Fruit fly (Drosophila melanogaster) whole organism, embryonic: ENCODE data around the gene Elo68alpha.
A peak's percentile ranks its signal among the peaks of the same experiment; 100 is the strongest.

Experiments
- Awh ChIP-seq: fragments of 200-800 bp; sonication (Bioruptor generic); IDR thresholded peaks from 2 replicates; pipeline ENCODE4, ENCODE4 v1.3.6; 2022; ENCODE audit warnings: missing biosample characterization, missing genetic modification characterization
- CG11247 ChIP-seq: fragments of 200-800 bp; sonication (Bioruptor generic); IDR thresholded peaks from 2 replicates; pipeline ENCODE4 v1.3.6; 2022; ENCODE audit warnings: missing biosample characterization, missing genetic modification characterization
- CG12104 ChIP-seq: fragments of 200-800 bp; sonication (Bioruptor generic); optimal IDR thresholded peaks from 3 replicates; lab custom pipeline; 2016; ENCODE audit warnings: missing biosample characterization, missing genetic modification characterization
- CG12769 ChIP-seq: fragments of 200-800 bp; sonication (Bioruptor generic); optimal IDR thresholded peaks from 2 replicates; lab custom pipeline; 2019; ENCODE audit warnings: missing biosample characterization, mild to moderate bottlenecking, missing genetic modification characterization, moderate library complexity
- CG15073 ChIP-seq: fragments of 200-800 bp; sonication (Bioruptor generic); optimal IDR thresholded peaks from 2 replicates; lab custom pipeline; 2016; ENCODE audit warnings: missing biosample characterization, missing genetic modification characterization
- CG16815 ChIP-seq: fragments of 200-800 bp; sonication (Bioruptor generic); optimal IDR thresholded peaks from 3 replicates; lab custom pipeline; 2017; ENCODE audit warnings: missing biosample characterization, mild to moderate bottlenecking, missing genetic modification characterization
- CG17359 ChIP-seq: fragments of 200-800 bp; sonication (Bioruptor generic); optimal IDR thresholded peaks from 3 replicates; lab custom pipeline; 2018; ENCODE audit warnings: missing biosample characterization, mild to moderate bottlenecking, missing genetic modification characterization, moderate library complexity
- CG17385 ChIP-seq: fragments of 200-800 bp; sonication (Bioruptor generic); optimal IDR thresholded peaks from 3 replicates; lab custom pipeline; 2018; ENCODE audit warnings: missing biosample characterization, mild to moderate bottlenecking, missing genetic modification characterization
- CG17912 ChIP-seq: fragments of 200-800 bp; sonication (Bioruptor generic); optimal IDR thresholded peaks from 2 replicates; lab custom pipeline; 2018; ENCODE audit warnings: missing biosample characterization, mild to moderate bottlenecking, missing genetic modification characterization
- CG1792 ChIP-seq: fragments of 200-800 bp; sonication (Bioruptor generic); optimal IDR thresholded peaks from 2 replicates; lab custom pipeline; 2016; ENCODE audit warnings: missing biosample characterization, missing genetic modification characterization
- CG33213 ChIP-seq: fragments of 200-800 bp; sonication (Bioruptor generic); optimal IDR thresholded peaks from 3 replicates; lab custom pipeline; 2016; ENCODE audit warnings: missing biosample characterization, missing genetic modification characterization
- CG4424 ChIP-seq: fragments of 200-800 bp; sonication (Bioruptor generic); optimal IDR thresholded peaks from 3 replicates; lab custom pipeline; 2016; ENCODE audit warnings: missing biosample characterization, missing genetic modification characterization
- CG6683 ChIP-seq: fragments of 200-800 bp; sonication (Bioruptor generic); optimal IDR thresholded peaks from 2 replicates; lab custom pipeline; 2017; ENCODE audit warnings: missing biosample characterization, mild to moderate bottlenecking, missing genetic modification characterization, missing genetic modification reagents
- CG6813 ChIP-seq: fragments of 200-800 bp; sonication (Bioruptor generic); optimal IDR thresholded peaks from 2 replicates; lab custom pipeline; 2017; ENCODE audit warnings: missing biosample characterization, missing genetic modification characterization, mild to moderate bottlenecking, moderate library complexity, missing genetic modification reagents
- CG7357 ChIP-seq: fragments of 200-800 bp; sonication (Bioruptor generic); IDR thresholded peaks from 3 replicates; pipeline ENCODE4 v1.3.6; 2022; ENCODE audit warnings: missing biosample characterization, missing genetic modification characterization
- CG7372 ChIP-seq: fragments of 200-800 bp; sonication (Bioruptor generic); IDR thresholded peaks from 2 replicates; pipeline ENCODE4 v1.3.6; 2022; ENCODE audit warnings: missing biosample characterization, missing genetic modification characterization
- CG9797 ChIP-seq: fragments of 200-800 bp; sonication (Bioruptor generic); optimal IDR thresholded peaks from 3 replicates; lab custom pipeline; 2018; ENCODE audit warnings: missing biosample characterization, mild to moderate bottlenecking, missing genetic modification characterization
- Hr78 ChIP-seq, 2 experiments: fragments of 200-800 bp in 1 of 2; fragments of >200 bp in 1 of 2; sonication (Bioruptor generic) in 1 of 2; optimal IDR thresholded peaks; 2 replicates each; lab custom pipeline; 2017 to 2019; ENCODE audit warnings: missing biosample characterization in 2 of 2, missing genetic modification characterization in 2 of 2, mild to moderate bottlenecking in 1 of 2, moderate library complexity in 1 of 2
- Jarid2 ChIP-seq: fragments of 200-800 bp; sonication (Bioruptor generic); optimal IDR thresholded peaks from 3 replicates; lab custom pipeline; 2017; ENCODE audit warnings: mild to moderate bottlenecking, missing biosample characterization, missing genetic modification reagents, missing genetic modification characterization
- Myb ChIP-seq: fragments of 200-800 bp; sonication (Bioruptor generic); optimal IDR thresholded peaks from 2 replicates; lab custom pipeline; 2016; ENCODE audit warnings: missing biosample characterization, missing genetic modification characterization
- Oli ChIP-seq: fragments of 200-800 bp; sonication (Bioruptor generic); optimal IDR thresholded peaks from 2 replicates; lab custom pipeline; 2018; ENCODE audit warnings: missing biosample characterization, mild to moderate bottlenecking, missing genetic modification characterization, moderate library complexity
- Optix ChIP-seq: fragments of 200-800 bp; sonication (Bioruptor generic); IDR thresholded peaks from 3 replicates; pipeline ENCODE4 v1.3.6; 2022; ENCODE audit warnings: missing biosample characterization, missing genetic modification characterization
- PHDP ChIP-seq: fragments of 200-800 bp; sonication (Bioruptor generic); optimal IDR thresholded peaks from 3 replicates; lab custom pipeline; 2018; ENCODE audit warnings: missing biosample characterization, mild to moderate bottlenecking, missing genetic modification characterization, moderate library complexity
- Spps ChIP-seq: fragments of 200-800 bp; sonication (Bioruptor generic); optimal IDR thresholded peaks from 2 replicates; lab custom pipeline; 2018; ENCODE audit warnings: missing biosample characterization, mild to moderate bottlenecking, missing genetic modification characterization
- Sry-δ ChIP-seq: fragments of 200-800 bp; sonication (Bioruptor generic); optimal IDR thresholded peaks from 2 replicates; lab custom pipeline; 2016; ENCODE audit warnings: missing biosample characterization, missing genetic modification characterization
- ab ChIP-seq: fragments of 200-800 bp; sonication (Bioruptor generic); optimal IDR thresholded peaks from 2 replicates; lab custom pipeline; 2016; ENCODE audit warnings: missing biosample characterization, missing genetic modification characterization
- az2 ChIP-seq: fragments of 200-800 bp; sonication (Bioruptor generic); optimal IDR thresholded peaks from 3 replicates; lab custom pipeline; 2016; ENCODE audit warnings: missing biosample characterization, missing genetic modification characterization
- ci ChIP-seq: fragments of 200-800 bp; sonication (Bioruptor generic); IDR thresholded peaks from 3 replicates; pipeline ENCODE4 v1.3.6; 2022; ENCODE audit warnings: missing biosample characterization, missing genetic modification characterization
- dmrt11E ChIP-seq: fragments of 200-800 bp; sonication (Bioruptor generic); optimal IDR thresholded peaks from 3 replicates; lab custom pipeline; 2018; ENCODE audit warnings: missing biosample characterization, mild to moderate bottlenecking, missing genetic modification characterization, moderate library complexity
- dpn ChIP-seq, 2 experiments: fragments of 200-800 bp; sonication (Bioruptor generic); optimal IDR thresholded peaks; 3 replicates each; lab custom pipeline; 2016; ENCODE audit warnings: missing biosample characterization in 2 of 2, missing genetic modification characterization in 2 of 2
- gcm ChIP-seq: fragments of 200-800 bp; sonication (Bioruptor generic); optimal IDR thresholded peaks from 2 replicates; lab custom pipeline; 2019; ENCODE audit warnings: missing biosample characterization, mild to moderate bottlenecking, missing genetic modification characterization, moderate library complexity
- gem ChIP-seq: fragments of 200-800 bp; sonication (Bioruptor generic); optimal IDR thresholded peaks from 2 replicates; lab custom pipeline; 2019; ENCODE audit warnings: missing biosample characterization, mild to moderate bottlenecking, missing genetic modification characterization, moderate library complexity
- hkb ChIP-seq, 2 experiments: fragments of 200-800 bp in 1 of 2; fragments of >200 bp in 1 of 2; sonication (Bioruptor generic) in 1 of 2; IDR thresholded peaks in 1 of 2; optimal IDR thresholded peaks in 1 of 2; 2 replicates each; pipeline versions ENCODE4 v1.3.6 to Lab custom; 2017 to 2022; ENCODE audit warnings: missing biosample characterization in 1 of 2, missing genetic modification characterization in 1 of 2
- lov ChIP-seq, 2 experiments: fragments of 200-800 bp in 1 of 2; fragments of >200 bp in 1 of 2; sonication (Bioruptor generic) in 1 of 2; IDR thresholded peaks in 1 of 2; optimal IDR thresholded peaks in 1 of 2; 2 replicates in 1 of 2; 3 replicates in 1 of 2; pipeline versions ENCODE4 v1.3.6 to Lab custom; 2017 to 2022; ENCODE audit warnings: missing biosample characterization in 1 of 2, missing genetic modification characterization in 1 of 2
- luna ChIP-seq: fragments of 200-800 bp; sonication (Bioruptor generic); optimal IDR thresholded peaks from 2 replicates; lab custom pipeline; 2016; ENCODE audit warnings: missing biosample characterization, missing genetic modification characterization
- nom ChIP-seq: fragments of 200-800 bp; sonication (Bioruptor generic); optimal IDR thresholded peaks from 2 replicates; lab custom pipeline; 2017; ENCODE audit warnings: missing biosample characterization, missing genetic modification characterization, mild to moderate bottlenecking, moderate library complexity, missing genetic modification reagents
- odd ChIP-seq: fragments of 200-800 bp; sonication (Bioruptor generic); optimal IDR thresholded peaks from 2 replicates; lab custom pipeline; 2017; ENCODE audit warnings: missing biosample characterization, mild to moderate bottlenecking, missing genetic modification characterization
- pita ChIP-seq: fragments of 200-800 bp; sonication (Bioruptor generic); optimal IDR thresholded peaks from 2 replicates; lab custom pipeline; 2017; ENCODE audit warnings: missing biosample characterization, mild to moderate bottlenecking, missing genetic modification characterization
- ranshi ChIP-seq: fragments of 200-800 bp; sonication (Bioruptor generic); IDR thresholded peaks from 2 replicates; pipeline ENCODE4 v1.3.6; 2022; ENCODE audit warnings: missing biosample characterization, missing genetic modification characterization
- sc ChIP-seq, 3 experiments: fragments of >200 bp in 2 of 3; fragments of 200-800 bp in 1 of 3; sonication (Bioruptor generic) in 1 of 3; optimal IDR thresholded peaks; 2 replicates in 2 of 3; 3 replicates in 1 of 3; lab custom pipeline; 2017; ENCODE audit warnings: mild to moderate bottlenecking in 1 of 3, missing biosample characterization in 1 of 3, missing genetic modification characterization in 1 of 3, missing genetic modification reagents in 1 of 3
- slbo ChIP-seq: fragments of 200-800 bp; sonication (Bioruptor generic); IDR thresholded peaks from 2 replicates; pipeline ENCODE4 v1.3.6; 2022; ENCODE audit warnings: missing biosample characterization, missing genetic modification characterization
- slou ChIP-seq: fragments of 200-800 bp; sonication (Bioruptor generic); optimal IDR thresholded peaks from 3 replicates; lab custom pipeline; 2016; ENCODE audit warnings: missing biosample characterization, missing genetic modification characterization
- sob ChIP-seq: fragments of 200-800 bp; sonication (Bioruptor generic); IDR thresholded peaks from 2 replicates; pipeline ENCODE4 v1.3.6; 2022; ENCODE audit warnings: missing biosample characterization, missing genetic modification characterization
- tin ChIP-seq: fragments of 200-800 bp; sonication (Bioruptor generic); optimal IDR thresholded peaks from 3 replicates; lab custom pipeline; 2016; ENCODE audit warnings: missing biosample characterization, missing genetic modification characterization
- ttk ChIP-seq: fragments of 200-800 bp; sonication (Bioruptor generic); IDR thresholded peaks from 2 replicates; pipeline ENCODE4 v2.1.2; 2022; ENCODE audit warnings: missing biosample characterization, missing genetic modification characterization
- tup ChIP-seq: fragments of 200-800 bp; sonication (Bioruptor generic); optimal IDR thresholded peaks from 2 replicates; lab custom pipeline; 2016; ENCODE audit warnings: missing biosample characterization, mild to moderate bottlenecking, missing genetic modification characterization, moderate library complexity
- wek ChIP-seq: fragments of 200-800 bp; sonication (Bioruptor generic); optimal IDR thresholded peaks from 3 replicates; lab custom pipeline; 2018; ENCODE audit warnings: missing biosample characterization, mild to moderate bottlenecking, missing genetic modification characterization, moderate library complexity

Gene Elo68alpha

DNA sequence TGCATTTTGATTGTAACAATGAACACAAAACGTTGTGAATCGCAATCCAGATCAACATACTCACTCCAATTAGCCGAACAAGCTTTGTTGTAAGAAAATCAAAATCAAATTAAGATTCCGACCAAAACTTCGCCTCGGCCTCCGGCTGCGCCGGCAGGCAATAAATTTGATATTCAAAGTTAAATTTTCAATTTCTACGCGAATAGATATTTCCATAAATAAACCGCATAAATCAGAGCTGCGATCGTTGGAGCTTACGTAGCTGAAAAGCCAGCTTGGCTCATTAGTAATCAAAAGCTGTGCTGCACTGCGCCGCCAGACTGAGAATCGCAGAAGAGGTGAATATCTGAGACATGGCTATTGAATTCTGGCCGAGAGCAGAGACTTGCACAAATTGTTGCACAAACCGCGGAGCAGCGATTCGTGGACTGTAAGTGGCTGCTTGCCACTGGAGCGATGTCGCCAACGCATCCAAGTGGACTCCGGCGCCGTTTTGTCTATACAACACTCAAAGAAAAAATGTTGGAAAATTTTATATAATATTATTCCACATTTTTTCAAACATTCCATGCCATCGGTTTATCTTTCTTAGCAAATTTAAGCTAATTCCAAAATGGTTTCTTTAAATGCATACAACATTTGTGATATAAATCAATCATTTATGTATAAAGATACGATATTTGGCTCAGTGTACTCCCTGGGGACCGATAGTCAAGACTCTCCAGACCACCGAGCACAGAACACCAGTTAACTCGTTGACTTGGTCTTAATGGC is 45.8 kb upstream of the Elo68alpha start (continued):
- peak; percentile 71 for TF ChIP-seq gem
- TF ChIP-seq ranshi, result 0 out of 2 replicates have a peak, but pooled peaks have one; percentile 35
- no peak for TF ChIP-seq Optix (GFP tag; lab: Robert Waterston, UW)
- no peak for TF ChIP-seq CG15073
- peak; percentile 24 for TF ChIP-seq dmrt11E (tag; lab: Kevin White, UChicago)
- TF ChIP-seq hkb (optimal IDR thresholded peaks at IDR 0.05; lab: Kevin White, UChicago), result no peak
- peak; percentile 57 for TF ChIP-seq hkb (GFP tag; IDR thresholded peaks at IDR 0.05; lab: Robert Waterston, UW)
- peak; percentile 71 for TF ChIP-seq nom (GFP tag; lab: Kevin White, UChicago)
- TF ChIP-seq tin (GFP tag; lab: Kevin White, UChicago), result peak; percentile 25
- TF ChIP-seq slbo (GFP tag; lab: Robert Waterston, UW), result no peak
- no peak for TF ChIP-seq ab (GFP tag; lab: Kevin White, UChicago)
- no peak for TF ChIP-seq tup (GFP tag; lab: Kevin White, UChicago)
- TF ChIP-seq CG6683 (GFP tag; lab: Kevin White, UChicago), result no peak
- peak; percentile 22 for TF ChIP-seq Spps
- TF ChIP-seq CG7372, result no peak
- TF ChIP-seq CG9797 (GFP tag; lab: Kevin White, UChicago), result no peak
- no peak for TF ChIP-seq luna (GFP tag; lab: Kevin White, UChicago)
- no peak for TF ChIP-seq CG11247 (GFP tag; lab: Robert Waterston, UW)
- no peak for TF ChIP-seq Hr78 (GFP tag; optimal IDR thresholded peaks at IDR 0.05; lab: Kevin White, UChicago)
- no peak for TF ChIP-seq Sry-δ (GFP tag; lab: Kevin White, UChicago)
- no peak for TF ChIP-seq Jarid2 (GFP tag; lab: Kevin White, UChicago)
- peak; percentile 38 for TF ChIP-seq PHDP (tag; lab: Kevin White, UChicago)
- peak; percentile 53 for TF ChIP-seq Oli
- TF ChIP-seq ttk, result 0 out of 2 replicates have a peak, but pooled peaks have one; percentile 31
- TF ChIP-seq CG17385 (GFP tag; lab: Kevin White, UChicago), result peak; percentile 29
- TF ChIP-seq CG16815 (GFP tag; lab: Kevin White, UChicago), result peak; percentile 8
- no peak for TF ChIP-seq CG12104 (GFP tag; lab: Kevin White, UChicago)
- TF ChIP-seq wek, result no peak
- peak; percentile 68 for TF ChIP-seq CG17359
- no peak for TF ChIP-seq slou (GFP tag; lab: Kevin White, UChicago)
- TF ChIP-seq CG17912 (GFP tag; lab: Kevin White, UChicago), result no peak
- no peak for TF ChIP-seq sc (optimal IDR thresholded peaks at IDR 0.05; lab: Kevin White, UChicago)
- peak; percentile 41 for TF ChIP-seq sc (GFP tag; optimal IDR thresholded peaks at IDR 0.05; lab: Kevin White, UChicago)
- peak in 1 of 2 experiments; percentile 19 for TF ChIP-seq dpn (GFP tag; optimal IDR thresholded peaks at IDR 0.05; lab: Kevin White, UChicago)
- peak; percentile 20; the same call in 1 of the 3 replicates for TF ChIP-seq CG7357 (GFP tag; lab: Robert Waterston, UW)
- TF ChIP-seq CG12769 (tag; lab: Kevin White, UChicago), result peak; percentile 48
- TF ChIP-seq ci (GFP tag; lab: Robert Waterston, UW), result peak; percentile 78
- no peak for TF ChIP-seq sob
- peak; percentile 16 for TF ChIP-seq gcm
- TF ChIP-seq az2 (GFP tag; lab: Kevin White, UChicago), result peak; percentile 27
- peak; percentile 60 for TF ChIP-seq Awh (GFP tag; lab: Robert Waterston, UW)
- TF ChIP-seq pita (GFP tag; lab: Kevin White, UChicago), result no peak
- TF ChIP-seq CG6813, result peak; percentile 29
- no peak for TF ChIP-seq Myb (GFP tag; lab: Kevin White, UChicago)
- TF ChIP-seq odd (GFP tag; lab: Kevin White, UChicago), result peak; percentile 15
- TF ChIP-seq CG1792 (GFP tag; lab: Kevin White, UChicago), result no peak
- TF ChIP-seq CG33213, result no peak
- TF ChIP-seq lov (optimal IDR thresholded peaks at IDR 0.05; lab: Kevin White, UChicago), result no peak
- no peak for TF ChIP-seq lov (GFP tag; IDR thresholded peaks at IDR 0.05; lab: Robert Waterston, UW)
- TF ChIP-seq CG4424, result peak; percentile 47
